Worm (Caenorhabditis elegans) whole organism, L1 larva: ENCODE results near the gene T28D6.5.

Source experiments
- F16B12.6 ChIP-seq: fragments of 150-350 bp; optimal IDR thresholded peaks from 2 replicates; lab custom pipeline; 2014; ENCODE audit warnings: missing biosample characterization, missing genetic modification characterization
- aha-1 ChIP-seq: fragments of 150-350 bp; optimal IDR thresholded peaks from 2 replicates; lab custom pipeline; 2014; ENCODE audit warnings: missing biosample characterization, missing genetic modification characterization
- elt-2 ChIP-seq: sonication (generic microtip); optimal IDR thresholded peaks from 2 replicates; lab custom pipeline; 2016; ENCODE audit warnings: missing genetic modification characterization, mild to moderate bottlenecking, inconsistent platforms, missing compliant biosample characterization, missing genetic modification reagents
- fos-1 ChIP-seq: fragments of 150-350 bp; optimal IDR thresholded peaks from 2 replicates; lab custom pipeline; 2014; ENCODE audit warnings: missing biosample characterization, missing genetic modification characterization
- mdl-1 ChIP-seq, 2 experiments: fragments of 150-350 bp; optimal IDR thresholded peaks; 2 replicates each; lab custom pipeline; 2014 to 2017; ENCODE audit warnings: missing biosample characterization in 2 of 2, missing genetic modification characterization in 2 of 2, inconsistent platforms in 1 of 2
- nhr-11 ChIP-seq: fragments of 150-350 bp; optimal IDR thresholded peaks from 2 replicates; lab custom pipeline; 2014; ENCODE audit warnings: missing biosample characterization, missing genetic modification characterization
- nhr-12 ChIP-seq: sonication (generic microtip); optimal IDR thresholded peaks from 2 replicates; lab custom pipeline; 2017; ENCODE audit warnings: missing biosample characterization, missing genetic modification characterization
- nhr-76 ChIP-seq: sonication (generic microtip); optimal IDR thresholded peaks from 2 replicates; lab custom pipeline; 2017; ENCODE audit warnings: missing biosample characterization, missing genetic modification characterization
- nhr-77 ChIP-seq: fragments of 150-350 bp; optimal IDR thresholded peaks from 2 replicates; lab custom pipeline; 2014; ENCODE audit warnings: missing biosample characterization, missing genetic modification characterization
- pqm-1 ChIP-seq: sonication (generic microtip); optimal IDR thresholded peaks from 3 replicates; lab custom pipeline; 2017; ENCODE audit warnings: missing biosample characterization, missing genetic modification characterization
- snpc-4 ChIP-seq: fragments of 150-350 bp; optimal IDR thresholded peaks from 2 replicates; lab custom pipeline; 2014; ENCODE audit warnings: missing biosample characterization, missing genetic modification characterization
- unc-86 ChIP-seq: sonication (generic microtip); optimal IDR thresholded peaks from 2 replicates; lab custom pipeline; 2016; ENCODE audit warnings: missing genetic modification characterization, missing compliant biosample characterization

- no peak for TF ChIP-seq mdl-1 (tag; optimal IDR thresholded peaks at IDR 0.05; lab: Kevin White, UChicago)
- no peak for TF ChIP-seq F16B12.6 (tag; lab: Kevin White, UChicago)
- no peak for TF ChIP-seq unc-86 (tag; lab: Kevin White, UChicago)
- no peak for TF ChIP-seq fos-1 (tag; lab: Kevin White, UChicago)
- no peak for TF ChIP-seq aha-1 (tag; lab: Kevin White, UChicago)
- no peak for TF ChIP-seq snpc-4 (tag; lab: Kevin White, UChicago)
- no peak for TF ChIP-seq nhr-76 (tag; lab: Kevin White, UChicago)
- TF ChIP-seq nhr-12 (tag; lab: Kevin White, UChicago) = no peak
- no peak for TF ChIP-seq pqm-1
- no peak for TF ChIP-seq elt-2 (tag; lab: Kevin White, UChicago)
- TF ChIP-seq nhr-77 (tag; lab: Kevin White, UChicago) = no peak
- TF ChIP-seq nhr-11 = no peak
Observed at ce11 chrIII:11324093-11324492, 9.4 kb upstream of the T28D6.5 start.
